Worm (Caenorhabditis elegans) whole organism, late embryonic: ENCODE data around the gene T07F10.3.
A peak's percentile ranks its signal among the peaks of the same experiment; 100 is the strongest.

ENCODE experiments used
- C08G9.2 ChIP-seq: sonication (generic microtip); optimal IDR thresholded peaks from 2 replicates; lab custom pipeline; 2016; ENCODE audit warnings: mild to moderate bottlenecking, missing genetic modification characterization, moderate library complexity, missing compliant biosample characterization
- C38D4.7 ChIP-seq: fragments of 200-800 bp; sonication (Bioruptor generic); optimal IDR thresholded peaks from 2 replicates; lab custom pipeline; 2018; ENCODE audit warnings: mild to moderate bottlenecking, missing genetic modification characterization, moderate library complexity, missing compliant biosample characterization
- F13H6.1 ChIP-seq: sonication (generic microtip); optimal IDR thresholded peaks from 2 replicates; lab custom pipeline; 2016; ENCODE audit warnings: missing genetic modification characterization, missing compliant biosample characterization
- K02D7.2 ChIP-seq: sonication (generic microtip); optimal IDR thresholded peaks from 2 replicates; lab custom pipeline; 2017; ENCODE audit warnings: mild to moderate bottlenecking, missing genetic modification characterization, missing compliant biosample characterization
- Y22D7AL.16 ChIP-seq: sonication (generic microtip); optimal IDR thresholded peaks from 2 replicates; lab custom pipeline; 2016; ENCODE audit warnings: missing genetic modification characterization, missing compliant biosample characterization
- ahr-1 ChIP-seq: sonication (generic microtip); optimal IDR thresholded peaks from 2 replicates; lab custom pipeline; 2016; ENCODE audit warnings: missing genetic modification characterization, missing compliant biosample characterization
- ceh-14 ChIP-seq: sonication (generic microtip); optimal IDR thresholded peaks from 2 replicates; lab custom pipeline; 2016; ENCODE audit warnings: missing genotype, missing genetic modification characterization, missing compliant biosample characterization
- ceh-19 ChIP-seq: fragments of 200-800 bp; sonication (Bioruptor generic); optimal IDR thresholded peaks from 2 replicates; lab custom pipeline; 2018; ENCODE audit warnings: mild to moderate bottlenecking, missing genetic modification characterization, missing compliant biosample characterization
- ceh-2 ChIP-seq: sonication (generic microtip); optimal IDR thresholded peaks from 2 replicates; lab custom pipeline; 2016; ENCODE audit warnings: missing genotype, missing genetic modification characterization, missing compliant biosample characterization
- ceh-30 ChIP-seq: fragments of 150-350 bp; optimal IDR thresholded peaks from 2 replicates; lab custom pipeline; 2014; ENCODE audit warnings: missing biosample characterization, missing genetic modification characterization
- ceh-31 ChIP-seq: sonication (generic microtip); optimal IDR thresholded peaks from 2 replicates; lab custom pipeline; 2016; ENCODE audit warnings: missing genetic modification characterization, missing compliant biosample characterization
- ceh-34 ChIP-seq: sonication (generic microtip); optimal IDR thresholded peaks from 2 replicates; lab custom pipeline; 2016; ENCODE audit warnings: mild to moderate bottlenecking, missing genetic modification characterization, missing compliant biosample characterization
- ceh-48 ChIP-seq: sonication (generic microtip); optimal IDR thresholded peaks from 2 replicates; lab custom pipeline; 2016; ENCODE audit warnings: missing genetic modification characterization, inconsistent platforms, missing compliant biosample characterization
- ceh-9 ChIP-seq: sonication (generic microtip); optimal IDR thresholded peaks from 2 replicates; lab custom pipeline; 2016; ENCODE audit warnings: mild to moderate bottlenecking, missing genetic modification characterization, inconsistent platforms, missing compliant biosample characterization
- dmd-4 ChIP-seq: sonication (generic microtip); optimal IDR thresholded peaks from 2 replicates; lab custom pipeline; 2016; ENCODE audit warnings: borderline replicate concordance, missing genetic modification characterization, missing compliant biosample characterization
- fkh-6 ChIP-seq: sonication (generic microtip); optimal IDR thresholded peaks from 2 replicates; lab custom pipeline; 2016; ENCODE audit warnings: missing genetic modification characterization, missing compliant biosample characterization
- gmeb-2 ChIP-seq: sonication (generic microtip); optimal IDR thresholded peaks from 2 replicates; lab custom pipeline; 2016; ENCODE audit warnings: missing genetic modification characterization, inconsistent platforms, missing compliant biosample characterization
- hlh-13 ChIP-seq: fragments of 200-800 bp; sonication (Bioruptor generic); optimal IDR thresholded peaks from 2 replicates; lab custom pipeline; 2018; ENCODE audit warnings: mild to moderate bottlenecking, missing genetic modification characterization, missing compliant biosample characterization
- hlh-15 ChIP-seq: sonication (generic microtip); optimal IDR thresholded peaks from 2 replicates; lab custom pipeline; 2016; ENCODE audit warnings: missing genetic modification characterization, missing compliant biosample characterization
- lim-6 ChIP-seq: sonication (generic microtip); optimal IDR thresholded peaks from 2 replicates; lab custom pipeline; 2016; ENCODE audit warnings: missing genetic modification characterization, missing compliant biosample characterization
- lin-11 ChIP-seq: fragments of 200-800 bp; sonication (Bioruptor generic); optimal IDR thresholded peaks from 2 replicates; lab custom pipeline; 2018; ENCODE audit warnings: mild to moderate bottlenecking, missing genetic modification characterization, missing compliant biosample characterization
- madf-2 ChIP-seq: sonication (generic microtip); optimal IDR thresholded peaks from 2 replicates; lab custom pipeline; 2017; ENCODE audit warnings: missing genetic modification characterization, missing compliant biosample characterization
- nfya-1 ChIP-seq: sonication (generic microtip); optimal IDR thresholded peaks from 2 replicates; lab custom pipeline; 2017; ENCODE audit warnings: missing genetic modification characterization, mild to moderate bottlenecking, missing compliant biosample characterization, antibody characterized with exemption, moderate library complexity
- nhr-11 ChIP-seq: fragments of 150-350 bp; optimal IDR thresholded peaks from 2 replicates; lab custom pipeline; 2014; ENCODE audit warnings: missing biosample characterization, missing genetic modification characterization
- npax-4 ChIP-seq: sonication (generic microtip); optimal IDR thresholded peaks from 2 replicates; lab custom pipeline; 2016; ENCODE audit warnings: missing genetic modification characterization, missing compliant biosample characterization
- odd-2 ChIP-seq: sonication (generic microtip); optimal IDR thresholded peaks from 2 replicates; lab custom pipeline; 2017; ENCODE audit warnings: antibody characterized with exemption, mild to moderate bottlenecking, missing genetic modification characterization, missing compliant biosample characterization
- pat-9 ChIP-seq: fragments of 200-800 bp; sonication (Bioruptor generic); optimal IDR thresholded peaks from 2 replicates; lab custom pipeline; 2018; ENCODE audit warnings: mild to moderate bottlenecking, missing genetic modification characterization, moderate library complexity, missing compliant biosample characterization
- pax-1 ChIP-seq: fragments of 150-350 bp; optimal IDR thresholded peaks from 2 replicates; lab custom pipeline; 2014; ENCODE audit warnings: missing biosample characterization, missing genetic modification characterization
- pha-2 ChIP-seq: sonication (generic microtip); optimal IDR thresholded peaks from 2 replicates; lab custom pipeline; 2017; ENCODE audit warnings: mild to moderate bottlenecking, missing genetic modification characterization, missing compliant biosample characterization
- pha-4 ChIP-seq: fragments of 150-350 bp; optimal IDR thresholded peaks from 2 replicates; lab custom pipeline; 2018; ENCODE audit warnings: missing biosample characterization, missing genetic modification reagents, missing genetic modification characterization
- pros-1 ChIP-seq: fragments of 150-350 bp; optimal IDR thresholded peaks from 2 replicates; lab custom pipeline; 2014; ENCODE audit warnings: missing biosample characterization, missing genetic modification reagents, missing genetic modification characterization
- rnt-1 ChIP-seq: sonication (generic microtip); optimal IDR thresholded peaks from 2 replicates; lab custom pipeline; 2016; ENCODE audit warnings: missing genetic modification characterization, missing compliant biosample characterization
- sdc-2 ChIP-seq: sonication (generic microtip); optimal IDR thresholded peaks from 2 replicates; lab custom pipeline; 2016; ENCODE audit warnings: missing genotype, missing genetic modification characterization, missing compliant biosample characterization
- syd-9 ChIP-seq: sonication (generic microtip); optimal IDR thresholded peaks from 2 replicates; lab custom pipeline; 2016; ENCODE audit warnings: mild to moderate bottlenecking, missing genetic modification characterization, moderate library complexity, missing compliant biosample characterization
- tbx-2 ChIP-seq: sonication (generic microtip); optimal IDR thresholded peaks from 2 replicates; lab custom pipeline; 2016; ENCODE audit warnings: missing genetic modification characterization, missing compliant biosample characterization
- tbx-7 ChIP-seq: sonication (generic microtip); optimal IDR thresholded peaks from 2 replicates; lab custom pipeline; 2016; ENCODE audit warnings: missing genotype, missing genetic modification characterization, missing compliant biosample characterization
- ttx-3 ChIP-seq: sonication (generic microtip); optimal IDR thresholded peaks from 2 replicates; lab custom pipeline; 2016; ENCODE audit warnings: missing genetic modification reagents, missing genetic modification characterization, missing compliant biosample characterization
- unc-42 ChIP-seq: sonication (generic microtip); optimal IDR thresholded peaks from 2 replicates; lab custom pipeline; 2016; ENCODE audit warnings: missing genotype, missing genetic modification characterization, missing compliant biosample characterization
- zip-5 ChIP-seq: sonication (generic microtip); optimal IDR thresholded peaks from 2 replicates; lab custom pipeline; 2016; ENCODE audit warnings: missing genetic modification characterization, missing compliant biosample characterization
- ztf-16 ChIP-seq: sonication (generic microtip); optimal IDR thresholded peaks from 2 replicates; lab custom pipeline; 2017; ENCODE audit warnings: missing genetic modification characterization, missing compliant biosample characterization

T07F10.3 gene

DNA sequence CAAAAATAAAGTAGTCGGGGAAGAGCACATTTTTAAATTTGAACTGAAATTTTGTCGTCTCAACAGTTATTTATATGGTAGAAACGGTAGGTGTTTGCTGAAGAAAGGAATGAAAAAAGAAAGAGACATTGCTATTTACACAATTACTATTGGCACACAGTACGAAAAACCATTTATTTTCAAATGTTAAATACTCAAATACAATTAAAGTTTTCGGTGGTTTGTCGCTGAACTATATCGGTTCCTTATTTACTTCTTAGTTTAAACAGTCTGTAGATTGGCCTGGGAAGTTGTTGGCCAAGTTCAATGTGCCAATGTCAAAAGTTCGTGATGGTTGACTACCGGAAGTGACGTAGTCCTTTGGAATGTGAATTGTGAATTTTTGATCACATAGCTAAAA lies 34.2 kb upstream of the T07F10.3 start, which contains the start of gene ttr-27:
Gene ttr-27 (minus strand): TSS at position 45 of the 400 bp plus-strand sequence.
- TF ChIP-seq ahr-1 (tag; lab: Kevin White, UChicago) (no peak), pha-2 (no peak), ceh-2 (tag; lab: Kevin White, UChicago) (no peak), madf-2 (tag; lab: Kevin White, UChicago) (no peak), pros-1 (tag; lab: Kevin White, UChicago) (no peak), nhr-11 (tag; lab: Kevin White, UChicago) (no peak), gmeb-2 (no peak), pat-9 (tag; lab: Kevin White, UChicago) (no peak), Y22D7AL.16 (tag; lab: Kevin White, UChicago) (no peak), ceh-14 (no peak), nfya-1 (no peak), K02D7.2 (no peak), ttx-3 (tag; lab: Kevin White, UChicago) (no peak), C38D4.7 (no peak), odd-2 (tag; lab: Kevin White, UChicago) (no peak), pha-4 (tag; lab: Kevin White, UChicago) (no peak), tbx-7 (tag; lab: Kevin White, UChicago) (no peak), sdc-2 (no peak)

DNA sequence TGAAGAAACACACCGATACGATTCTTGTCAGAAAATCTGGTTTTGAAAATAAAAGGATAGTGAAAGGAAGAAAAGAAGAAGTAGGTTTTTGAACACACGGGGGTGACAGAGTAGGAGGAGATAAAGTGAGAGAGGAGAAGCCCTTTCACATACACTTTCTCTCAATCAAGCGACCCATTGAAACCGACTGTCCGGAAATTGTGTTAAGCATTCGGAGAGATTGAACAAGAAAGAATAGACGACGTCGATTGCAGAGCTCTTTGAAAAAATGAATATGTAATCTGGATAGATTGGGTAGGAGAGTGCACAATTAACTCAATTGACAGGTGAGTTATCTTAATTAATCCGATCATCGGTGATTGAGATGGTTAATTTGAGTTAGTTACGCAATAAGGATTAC lies 31.5 kb upstream of the T07F10.3 start:
- TF ChIP-seq unc-42 (tag; lab: Kevin White, UChicago), result peak; percentile 95
- no peak for TF ChIP-seq ceh-2 (tag; lab: Kevin White, UChicago)
- TF ChIP-seq npax-4, result no peak

DNA sequence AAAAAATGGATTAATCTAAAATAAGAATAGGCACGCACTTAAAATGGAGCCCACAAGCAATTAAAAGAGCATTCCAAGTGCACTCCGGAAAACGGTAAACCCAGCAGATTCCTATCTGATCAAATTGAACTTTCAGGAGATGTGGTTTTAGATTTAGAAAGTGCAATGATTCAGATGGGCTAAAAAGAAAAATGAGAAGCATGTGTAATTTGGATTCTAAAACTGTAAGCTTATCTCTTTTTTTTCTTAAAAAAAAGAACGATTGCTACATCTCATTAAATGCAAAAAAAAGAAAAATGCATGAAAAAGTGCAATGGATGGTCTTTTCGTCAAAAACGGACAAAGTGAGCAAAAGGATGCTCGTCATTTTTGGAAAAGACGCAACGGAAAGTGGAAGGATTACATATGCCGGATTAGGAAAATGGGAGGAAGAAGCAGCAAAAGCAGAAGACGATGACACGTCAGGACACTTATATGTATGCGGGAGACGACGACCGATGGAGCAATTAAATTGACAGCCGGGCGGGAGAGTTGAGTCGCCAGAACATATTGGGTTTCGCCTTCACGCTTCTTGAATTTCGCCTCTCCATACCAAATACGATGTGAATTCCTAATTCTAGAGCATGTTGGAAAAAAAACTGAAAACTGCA lies 28.9 kb upstream of the T07F10.3 start:
- no peak for TF ChIP-seq C08G9.2
- TF ChIP-seq ceh-34 (tag; lab: Kevin White, UChicago), result peak; percentile 47
- TF ChIP-seq ceh-19 (GFP tag; lab: Kevin White, UChicago), result peak; percentile 40

DNA sequence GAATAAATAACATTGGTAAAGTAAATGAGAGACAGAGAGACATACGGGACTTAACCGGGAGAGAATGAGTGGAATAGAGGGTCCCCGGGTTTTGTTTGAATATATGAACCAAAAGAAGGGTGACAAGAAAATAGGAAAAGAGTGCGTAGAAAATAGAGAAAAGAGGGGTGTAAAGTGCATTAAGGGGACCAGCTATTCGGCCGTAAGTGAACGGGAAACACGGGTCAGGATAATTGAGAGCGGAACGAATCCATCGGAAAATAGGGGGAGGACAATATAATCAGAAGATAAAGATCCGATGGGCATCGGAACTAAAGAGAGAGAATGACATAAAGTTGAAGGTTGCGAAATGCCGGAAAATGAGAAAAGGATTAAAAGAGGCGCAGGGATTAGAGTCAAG lies 27.5 kb upstream of the T07F10.3 start:
- TF ChIP-seq unc-42 (tag; lab: Kevin White, UChicago) (peak; percentile 92), ahr-1 (tag; lab: Kevin White, UChicago) (no peak), ceh-19 (GFP tag; lab: Kevin White, UChicago) (no peak), ztf-16 (tag; lab: Kevin White, UChicago) (no peak), nhr-11 (tag; lab: Kevin White, UChicago) (no peak), dmd-4 (tag; lab: Kevin White, UChicago) (no peak), tbx-2 (tag; lab: Kevin White, UChicago) (peak; percentile 27), ceh-31 (tag; lab: Kevin White, UChicago) (peak; percentile 64), pros-1 (tag; lab: Kevin White, UChicago) (no peak), nfya-1 (no peak), hlh-13 (GFP tag; lab: Kevin White, UChicago) (no peak), lin-11 (tag; lab: Kevin White, UChicago) (no peak), odd-2 (tag; lab: Kevin White, UChicago) (no peak), F13H6.1 (tag; lab: Kevin White, UChicago) (no peak), ceh-48 (tag; lab: Kevin White, UChicago) (no peak), lim-6 (tag; lab: Kevin White, UChicago) (no peak), syd-9 (tag; lab: Kevin White, UChicago) (no peak), K02D7.2 (no peak), pat-9 (tag; lab: Kevin White, UChicago) (no peak), fkh-6 (tag; lab: Kevin White, UChicago) (no peak), pax-1 (tag; lab: Kevin White, UChicago) (peak; percentile 55), C38D4.7 (no peak), ceh-2 (tag; lab: Kevin White, UChicago) (no peak), rnt-1 (no peak), zip-5 (tag; lab: Kevin White, UChicago) (no peak), ceh-30 (no peak), ceh-9 (no peak), hlh-15 (tag; lab: Kevin White, UChicago) (no peak)
- TF ChIP-seq, all 69 proteins: peak for 4
